Worm (Caenorhabditis elegans): ENCODE results near the gene K08D9.9.

Gene K08D9.9

DNA sequence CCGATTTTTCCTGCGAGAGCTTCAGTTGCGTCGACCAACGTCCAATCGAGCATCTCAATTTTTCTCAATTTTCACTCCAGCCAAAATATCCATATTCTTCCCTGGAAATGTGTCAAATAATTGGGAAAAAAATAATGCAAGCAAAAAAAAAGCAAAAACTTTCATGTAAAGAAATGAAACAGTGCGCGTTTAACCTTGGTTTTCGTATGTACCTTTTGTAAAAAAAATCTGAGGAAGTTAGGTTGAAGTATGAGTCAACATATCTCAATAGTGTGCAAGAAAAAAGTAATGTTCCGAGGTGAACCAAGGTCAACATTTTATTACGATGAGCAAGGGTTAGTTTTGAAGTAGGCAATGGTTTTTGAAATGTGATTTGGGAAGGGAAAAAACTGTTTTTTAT lies 13.6 kb upstream of the K08D9.9 start, which contains the start of gene T28A11.13:
Gene T28A11.13, minus strand, starts transcription at position 101 of the 400 bp plus-strand sequence.
- TF ChIP-seq med-1 (GFP tag; optimal IDR thresholded peaks at IDR 0.05; ENCODE audit: insufficient read depth) (no peak), T22C8.4 (GFP tag; IDR thresholded peaks at IDR 0.05) (no peak), ztf-23 (GFP tag; IDR thresholded peaks at IDR 0.05) (no peak), klf-2 (GFP tag; conservative IDR thresholded peaks at IDR 0.05) (no peak), ref-1 (GFP tag; conservative IDR thresholded peaks at IDR 0.05) (no peak), flt-1 (GFP tag; IDR thresholded peaks at IDR 0.05) (no peak), cog-1 (tag; optimal IDR thresholded peaks at IDR 0.05) (no peak), ztf-29 (GFP tag; IDR thresholded peaks at IDR 0.05) (no peak), tab-1 (GFP tag; IDR thresholded peaks at IDR 0.05) (no peak)

DNA sequence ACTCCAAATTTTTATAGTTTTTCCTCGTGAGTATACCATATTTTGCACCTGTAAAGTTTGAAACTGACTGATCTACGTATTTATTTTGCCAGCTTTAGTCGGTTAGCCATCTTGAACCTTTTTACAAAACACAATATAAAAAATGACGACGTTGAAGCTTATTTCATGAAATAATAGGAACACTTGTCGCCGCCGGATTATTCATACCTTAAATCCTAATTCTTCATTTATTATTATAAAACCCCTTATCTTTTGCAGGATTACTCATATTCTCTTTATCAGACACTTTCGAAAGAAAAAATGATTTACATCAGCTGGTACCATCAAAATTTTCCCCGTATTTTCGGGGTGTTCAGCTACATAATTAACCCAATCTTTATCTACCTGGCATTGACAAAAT lies 11.0 kb upstream of the K08D9.9 start, which contains the start of gene srj-8:
Gene srj-8, plus strand, starts transcription at position 301 of the 400 bp plus-strand sequence.
- TF ChIP-seq med-1 (GFP tag; optimal IDR thresholded peaks at IDR 0.05; ENCODE audit: insufficient read depth) (no peak), ref-1 (GFP tag; conservative IDR thresholded peaks at IDR 0.05) (no peak), cog-1 (tag; optimal IDR thresholded peaks at IDR 0.05) (no peak)

DNA sequence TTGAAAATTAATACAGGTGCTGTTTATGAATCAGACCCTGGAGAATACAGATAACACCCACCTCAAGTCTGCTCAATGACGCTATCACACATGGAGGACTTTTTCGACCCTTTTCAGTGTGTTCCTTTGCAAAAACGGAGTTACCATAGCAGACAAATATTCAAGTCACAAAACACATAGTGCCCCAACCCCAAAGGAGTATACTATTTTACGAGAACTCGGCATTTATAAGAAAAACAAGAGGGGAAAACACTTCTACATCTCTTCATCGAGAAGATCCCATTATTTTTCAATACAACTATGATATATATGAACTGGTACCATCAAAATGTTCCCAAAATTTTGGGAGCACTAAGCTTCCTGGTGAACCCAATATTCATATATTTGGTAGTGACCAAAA lies 8.2 kb upstream of the K08D9.9 start, which contains the start of gene srj-7:
Gene srj-7, plus strand, starts transcription at position 301 of the 400 bp plus-strand sequence.
- TF ChIP-seq ztf-23 (GFP tag; IDR thresholded peaks at IDR 0.05) (no peak), T22C8.4 (GFP tag; IDR thresholded peaks at IDR 0.05) (no peak), cog-1 (tag; optimal IDR thresholded peaks at IDR 0.05) (no peak), klf-2 (GFP tag; conservative IDR thresholded peaks at IDR 0.05) (no peak), flt-1 (GFP tag; IDR thresholded peaks at IDR 0.05) (no peak), ref-1 (GFP tag; conservative IDR thresholded peaks at IDR 0.05) (no peak), ztf-29 (GFP tag; IDR thresholded peaks at IDR 0.05) (no peak), tab-1 (GFP tag; IDR thresholded peaks at IDR 0.05) (no peak), med-1 (GFP tag; optimal IDR thresholded peaks at IDR 0.05; ENCODE audit: insufficient read depth) (no peak)

DNA sequence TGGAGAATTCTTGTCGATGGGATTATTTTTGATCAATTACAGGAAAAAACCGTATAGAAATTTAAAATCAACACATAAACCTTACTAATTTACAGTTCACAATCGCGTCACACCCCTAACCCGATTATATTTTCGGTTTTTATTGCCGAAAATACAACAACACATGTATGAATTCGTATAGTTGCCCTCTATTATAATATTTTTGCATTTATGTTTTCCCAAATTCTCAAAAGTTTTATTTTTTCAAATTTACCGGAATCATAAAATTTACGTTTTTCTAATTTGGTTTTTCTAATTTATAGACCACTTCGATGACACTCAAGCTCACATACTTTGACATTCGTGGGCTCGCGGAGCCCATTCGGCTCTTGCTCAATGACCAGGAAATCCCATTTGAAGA lies 6.5 kb upstream of the K08D9.9 start, which contains the start of gene gst-23:
Gene gst-23, plus strand, starts transcription at position 301 of the 400 bp plus-strand sequence.
- TF ChIP-seq ref-1 (GFP tag; conservative IDR thresholded peaks at IDR 0.05) (no peak), tab-1 (GFP tag; IDR thresholded peaks at IDR 0.05) (no peak), T22C8.4 (GFP tag; IDR thresholded peaks at IDR 0.05) (no peak), flt-1 (GFP tag; IDR thresholded peaks at IDR 0.05) (no peak), klf-2 (GFP tag; conservative IDR thresholded peaks at IDR 0.05) (no peak), ztf-29 (GFP tag; IDR thresholded peaks at IDR 0.05) (no peak), ztf-23 (GFP tag; IDR thresholded peaks at IDR 0.05) (no peak), cog-1 (tag; optimal IDR thresholded peaks at IDR 0.05) (no peak), med-1 (GFP tag; optimal IDR thresholded peaks at IDR 0.05; ENCODE audit: insufficient read depth) (no peak)

DNA sequence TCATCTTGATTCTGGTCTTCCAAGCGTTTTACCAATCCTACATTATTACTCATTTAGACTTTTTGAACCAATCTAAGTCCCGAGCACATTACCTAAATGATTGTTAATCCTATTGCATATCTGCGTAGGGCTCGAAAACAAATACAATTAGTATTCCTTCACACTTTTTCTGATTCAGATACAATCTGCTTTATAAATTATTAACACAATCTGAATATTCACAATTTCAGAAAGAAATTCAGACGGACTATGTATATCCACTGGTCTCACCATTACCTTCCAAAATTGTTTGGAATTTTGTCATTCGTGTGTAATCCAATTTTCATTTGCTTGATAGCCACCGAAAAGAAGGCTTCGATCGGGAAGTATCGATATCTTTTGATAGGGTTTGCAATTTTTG lies 4.7 kb upstream of the K08D9.9 start, which contains the start of gene srj-11:
Gene srj-11, plus strand, starts transcription at position 250 of the 400 bp plus-strand sequence.
- TF ChIP-seq ztf-23 (GFP tag; IDR thresholded peaks at IDR 0.05) (no peak), T22C8.4 (GFP tag; IDR thresholded peaks at IDR 0.05) (no peak), klf-2 (GFP tag; conservative IDR thresholded peaks at IDR 0.05) (no peak), ztf-29 (GFP tag; IDR thresholded peaks at IDR 0.05) (no peak), ref-1 (GFP tag; conservative IDR thresholded peaks at IDR 0.05) (no peak), med-1 (GFP tag; optimal IDR thresholded peaks at IDR 0.05; ENCODE audit: insufficient read depth) (no peak), flt-1 (GFP tag; IDR thresholded peaks at IDR 0.05) (no peak), tab-1 (GFP tag; IDR thresholded peaks at IDR 0.05) (no peak), cog-1 (tag; optimal IDR thresholded peaks at IDR 0.05) (no peak)

DNA sequence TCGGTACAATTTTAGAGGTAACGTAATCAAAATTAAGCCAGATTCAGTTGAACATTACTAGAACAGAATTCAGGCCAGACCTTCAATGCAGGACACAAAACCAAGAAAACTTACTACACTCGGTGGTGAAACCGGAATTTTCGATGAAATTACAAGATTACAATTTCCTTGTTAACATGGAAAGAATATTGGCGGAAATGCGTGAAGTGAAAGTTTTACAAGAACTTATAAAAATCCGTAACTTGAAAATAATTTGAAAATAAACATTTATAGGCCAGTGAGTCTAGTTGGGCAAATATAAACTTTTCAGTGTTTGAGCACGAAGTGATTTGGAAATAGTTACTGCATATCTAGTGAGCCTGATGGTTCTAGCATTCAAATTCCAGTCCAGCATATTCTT lies 1.6 kb downstream of the K08D9.9 start, which contains the start of gene K08D9.6:
Gene K08D9.6, minus strand, starts transcription at position 101 of the 400 bp plus-strand sequence.
- no peak for TF ChIP-seq flt-1 (GFP tag; IDR thresholded peaks at IDR 0.05)
- no peak for TF ChIP-seq cog-1 (tag; optimal IDR thresholded peaks at IDR 0.05)
- no peak for TF ChIP-seq ztf-23 (GFP tag; IDR thresholded peaks at IDR 0.05)
- TF ChIP-seq tab-1 (GFP tag; IDR thresholded peaks at IDR 0.05): no peak
- no peak for TF ChIP-seq klf-2 (GFP tag; conservative IDR thresholded peaks at IDR 0.05)
- TF ChIP-seq med-1 (GFP tag; optimal IDR thresholded peaks at IDR 0.05; ENCODE audit: insufficient read depth): no peak
- TF ChIP-seq ref-1 (GFP tag; conservative IDR thresholded peaks at IDR 0.05): no peak
- no peak for TF ChIP-seq ztf-29 (GFP tag; IDR thresholded peaks at IDR 0.05)
- TF ChIP-seq T22C8.4 (GFP tag; IDR thresholded peaks at IDR 0.05): no peak

DNA sequence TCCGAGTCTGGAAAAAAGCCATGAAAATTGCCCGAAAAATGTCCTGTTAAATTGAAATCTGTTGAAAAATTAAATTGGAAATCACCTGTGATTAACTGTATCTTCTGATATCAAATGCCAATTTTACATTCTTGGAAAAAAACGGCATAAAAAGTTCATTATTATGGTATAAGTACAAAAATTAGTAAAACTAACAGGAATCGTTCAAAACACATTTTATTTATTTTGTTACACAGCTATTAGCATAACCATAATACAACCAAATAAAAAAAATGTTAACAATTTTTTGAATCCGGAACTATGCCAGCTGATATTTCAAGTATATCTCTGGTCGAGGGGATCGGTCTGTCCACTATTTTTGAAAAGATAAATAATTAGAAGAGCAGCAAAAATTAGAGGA lies 5.9 kb downstream of the K08D9.9 start, which contains the start of gene K08D9.10:
Gene K08D9.10, plus strand, starts transcription at position 301 of the 400 bp plus-strand sequence.
- no peak for TF ChIP-seq med-1 (GFP tag; optimal IDR thresholded peaks at IDR 0.05; ENCODE audit: insufficient read depth)
- no peak for TF ChIP-seq tab-1 (GFP tag; IDR thresholded peaks at IDR 0.05)
- no peak for TF ChIP-seq ztf-29 (GFP tag; IDR thresholded peaks at IDR 0.05)
- TF ChIP-seq T22C8.4 (GFP tag; IDR thresholded peaks at IDR 0.05): no peak
- no peak for TF ChIP-seq cog-1 (tag; optimal IDR thresholded peaks at IDR 0.05)
- no peak for TF ChIP-seq flt-1 (GFP tag; IDR thresholded peaks at IDR 0.05)

DNA sequence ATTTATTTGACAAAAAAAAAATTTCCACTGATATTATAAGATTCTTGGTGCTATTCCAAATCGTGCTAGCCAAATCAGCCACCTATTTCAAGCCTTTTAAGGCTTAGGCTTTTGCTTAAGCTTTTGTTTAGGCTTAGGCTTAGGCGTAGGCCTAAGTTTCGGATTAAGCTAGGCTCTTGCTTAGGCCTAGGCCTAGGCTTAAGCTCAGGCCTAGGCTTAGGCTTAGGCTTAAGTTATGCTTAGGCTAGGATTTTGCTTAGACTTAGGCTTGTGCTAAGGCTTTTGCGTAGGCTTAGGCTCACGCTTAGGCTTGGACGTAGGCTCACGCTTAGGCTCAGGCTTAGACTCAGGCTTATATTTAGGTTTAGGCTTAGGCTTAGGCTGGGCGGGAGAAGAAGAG lies 6.4 kb downstream of the K08D9.9 start:
- no peak for TF ChIP-seq cog-1 (tag; optimal IDR thresholded peaks at IDR 0.05)
- TF ChIP-seq flt-1 (GFP tag; IDR thresholded peaks at IDR 0.05): no peak

DNA sequence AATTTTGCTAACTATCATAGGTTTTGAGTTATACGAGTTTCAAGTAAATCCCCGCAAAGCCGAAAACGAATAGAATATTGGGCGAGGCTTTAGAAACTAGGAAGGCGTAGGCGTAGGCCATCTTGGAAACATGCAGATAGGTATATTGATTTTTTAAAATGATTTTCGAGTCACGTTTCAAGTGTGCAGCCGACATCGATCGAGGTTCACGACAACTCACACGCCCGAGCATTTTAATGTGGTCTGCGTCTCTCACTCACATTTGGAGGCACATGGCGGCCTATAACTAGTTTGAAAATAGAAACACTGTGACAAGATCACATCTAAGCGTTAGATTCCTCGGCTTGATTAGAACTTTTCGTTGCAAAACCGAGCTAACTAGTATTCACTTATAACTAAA lies 9.1 kb downstream of the K08D9.9 start, which contains the start of gene K08D9.2:
Gene K08D9.2, plus strand, starts transcription at position 301 of the 400 bp plus-strand sequence.
- TF ChIP-seq klf-2 (GFP tag; conservative IDR thresholded peaks at IDR 0.05) (no peak), cog-1 (tag; optimal IDR thresholded peaks at IDR 0.05) (no peak)

DNA sequence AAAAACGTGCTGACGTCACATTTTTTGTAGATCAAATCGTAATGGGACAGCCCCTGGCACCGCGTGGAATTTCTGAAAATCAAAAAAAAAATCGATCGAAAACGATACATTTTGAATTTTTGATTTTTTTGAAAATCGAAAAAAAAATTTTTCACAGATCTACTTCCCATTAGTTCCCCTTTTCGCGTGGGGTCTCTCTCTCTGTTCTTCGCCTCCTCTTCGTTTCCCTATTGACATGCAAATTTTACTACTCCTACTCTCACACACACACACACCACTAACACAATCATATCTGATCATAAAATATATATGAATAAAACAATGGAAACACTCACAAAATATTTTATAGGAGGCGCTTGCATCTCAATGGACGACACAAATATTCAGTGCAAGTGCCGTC lies 17.9 kb downstream of the K08D9.9 start:
- TF ChIP-seq klf-2 (GFP tag; conservative IDR thresholded peaks at IDR 0.05) (no peak), T22C8.4 (GFP tag; IDR thresholded peaks at IDR 0.05) (no peak), tab-1 (GFP tag; IDR thresholded peaks at IDR 0.05) (no peak), flt-1 (GFP tag; IDR thresholded peaks at IDR 0.05) (no peak), cog-1 (tag; optimal IDR thresholded peaks at IDR 0.05) (no peak), med-1 (GFP tag; optimal IDR thresholded peaks at IDR 0.05; ENCODE audit: insufficient read depth) (no peak), ref-1 (GFP tag; conservative IDR thresholded peaks at IDR 0.05) (no peak), ztf-29 (GFP tag; IDR thresholded peaks at IDR 0.05) (no peak), ztf-23 (GFP tag; IDR thresholded peaks at IDR 0.05) (no peak)

All from whole organism, midembryonic.